Fruit fly (Drosophila melanogaster): ENCODE data around the gene TORIP.
A peak's percentile ranks its signal among the peaks of the same experiment; 100 is the strongest.

Gene TORIP

DNA sequence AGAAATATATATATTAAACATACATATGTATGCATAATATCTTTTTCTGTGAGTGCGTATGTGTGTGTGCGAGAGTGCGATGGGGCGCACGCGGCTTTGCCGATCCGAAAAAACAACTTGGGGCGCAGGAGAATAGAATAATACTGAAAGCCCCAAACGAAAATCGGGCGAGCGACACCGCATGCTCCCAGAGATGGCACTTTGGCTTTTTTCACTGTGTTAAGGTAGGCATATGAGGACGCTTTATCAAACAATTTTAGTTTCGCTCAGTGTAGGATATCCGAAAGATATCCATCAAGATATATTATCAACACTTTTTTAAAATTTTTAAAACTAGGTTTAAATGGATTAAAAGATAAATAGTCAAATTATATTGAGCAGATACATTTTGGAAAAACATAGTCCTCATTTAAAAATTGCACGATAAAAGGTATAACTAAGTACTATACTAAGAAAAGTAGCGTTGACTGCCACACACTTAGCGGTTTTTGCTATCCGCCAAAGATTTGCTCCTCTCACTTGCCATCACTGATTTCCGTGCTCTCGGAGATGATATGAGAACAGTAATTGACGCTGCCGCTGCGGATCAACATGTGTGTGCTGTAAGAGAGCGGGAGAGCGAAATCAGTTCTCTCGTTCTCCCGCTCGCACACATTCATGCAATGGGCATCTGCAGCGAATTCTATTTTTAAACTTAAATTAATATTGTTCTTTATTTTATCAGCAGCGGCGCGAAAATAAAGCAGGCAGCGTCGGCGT, 13.8 kb downstream of the TORIP start (continued):
- TF ChIP-seq Bgb (GFP tag; IDR thresholded peaks at IDR 0.05; ENCODE audit: partially characterized antibody) (no peak; the same call in 1 of the 2 replicates), bbx (GFP tag; IDR thresholded peaks at IDR 0.05; ENCODE audit: partially characterized antibody) (no peak), nerfin-1 (tag; optimal IDR thresholded peaks at IDR 0.05) (peak; percentile 7), CG4328 (GFP tag; optimal IDR thresholded peaks at IDR 0.05) (peak; percentile 21), ci (GFP tag; IDR thresholded peaks at IDR 0.05) (peak; percentile 56; the same call in 1 of the 3 replicates), Atf-2 (GFP tag; optimal IDR thresholded peaks at IDR 0.05) (peak; percentile 69), bab2 (GFP tag; optimal IDR thresholded peaks at IDR 0.05) (peak; percentile 32), dm (GFP tag; optimal IDR thresholded peaks at IDR 0.05) (peak; percentile 69), CG17612 (GFP tag; IDR thresholded peaks at IDR 0.05) (no peak), CG8944 (GFP tag; optimal IDR thresholded peaks at IDR 0.05) (peak; percentile 67), CG3065 (GFP tag; optimal IDR thresholded peaks at IDR 0.05) (no peak), NC2α (GFP tag; optimal IDR thresholded peaks at IDR 0.05) (peak; percentile 6), Hand (GFP tag; optimal IDR thresholded peaks at IDR 0.05) (no peak), CG15011 (GFP tag; optimal IDR thresholded peaks at IDR 0.05) (peak; percentile 56), CG9817 (tag; optimal IDR thresholded peaks at IDR 0.05) (peak; percentile 57), CG17328 (GFP tag; IDR thresholded peaks at IDR 0.05) (peak; percentile 4; the same call in 1 of the 2 replicates), NC2β (GFP tag; optimal IDR thresholded peaks at IDR 0.05) (peak; percentile 15), CG3847 (GFP tag; IDR thresholded peaks at IDR 0.05) (peak; percentile 47), Awh (GFP tag; IDR thresholded peaks at IDR 0.05) (no peak), h (optimal IDR thresholded peaks at IDR 0.05) (no peak), Xrp1 (GFP tag; IDR thresholded peaks at IDR 0.05) (peak; percentile 46; the same call in 1 of the 2 replicates), Fer3 (tag; optimal IDR thresholded peaks at IDR 0.05) (peak; percentile 44), fd96Cb (tag; optimal IDR thresholded peaks at IDR 0.05) (peak; percentile 67), wdn (GFP tag; IDR thresholded peaks at IDR 0.05) (0 out of 2 replicates have a peak, but pooled peaks have one; percentile 33), dysf (GFP tag; IDR thresholded peaks at IDR 0.05) (peak; percentile 46; the same call in 2 of the 3 replicates), pros (GFP tag; optimal IDR thresholded peaks at IDR 0.05) (no peak), MBD-R2 (GFP tag; IDR thresholded peaks at IDR 0.05) (0 out of 2 replicates have a peak, but pooled peaks have one; percentile 15), lilli (GFP tag; optimal IDR thresholded peaks at IDR 0.05) (peak; percentile 77), ranshi (GFP tag; IDR thresholded peaks at IDR 0.05) (no peak), CG1233 (GFP tag; optimal IDR thresholded peaks at IDR 0.05) (peak; percentile 22), Sox102F (GFP tag; optimal IDR thresholded peaks at IDR 0.05) (peak; percentile 47), CG7372 (GFP tag; IDR thresholded peaks at IDR 0.05) (peak; percentile 45), Lim3 (GFP tag; IDR thresholded peaks at IDR 0.05) (no peak), CG7786 (GFP tag; optimal IDR thresholded peaks at IDR 0.05) (peak; percentile 62), kay (GFP tag; optimal IDR thresholded peaks at IDR 0.05) (peak; percentile 44), btn (GFP tag; optimal IDR thresholded peaks at IDR 0.05) (no peak), sob (GFP tag; IDR thresholded peaks at IDR 0.05) (peak; percentile 33; the same call in 1 of the 2 replicates), slbo (GFP tag; IDR thresholded peaks at IDR 0.05) (peak; percentile 66), ab (GFP tag; optimal IDR thresholded peaks at IDR 0.05) (peak; percentile 15), CG1832 (GFP tag; optimal IDR thresholded peaks at IDR 0.05) (no peak), klu (GFP tag; IDR thresholded peaks at IDR 0.05) (peak; percentile 52; the same call in 1 of the 2 replicates), CG6854 (GFP tag; optimal IDR thresholded peaks at IDR 0.05) (no peak), vnd (GFP tag; IDR thresholded peaks at IDR 0.05; ENCODE audit: partially characterized antibody) (no peak), exex (tag; optimal IDR thresholded peaks at IDR 0.05) (no peak), Hey (tag; optimal IDR thresholded peaks at IDR 0.05) (no peak), Kr (GFP tag; optimal IDR thresholded peaks at IDR 0.05) (no peak), Scr (GFP tag; IDR thresholded peaks at IDR 0.05; ENCODE audit: partially characterized antibody) (no peak), Elba2 (GFP tag; optimal IDR thresholded peaks at IDR 0.05) (no peak), CG30431 (GFP tag; optimal IDR thresholded peaks at IDR 0.05) (peak; percentile 47), CG7357 (GFP tag; IDR thresholded peaks at IDR 0.05) (peak; percentile 51; the same call in 2 of the 3 replicates)
